Worm (Caenorhabditis elegans) whole organism, early embryonic: Measurements from ENCODE around the gene Y40B10B.1.

Experiments
- aly-1 ChIP-seq: sonication (generic microtip); optimal IDR thresholded peaks from 2 replicates; lab custom pipeline; 2016; ENCODE audit warnings: missing genetic modification characterization, missing compliant biosample characterization
- ama-1 ChIP-seq: fragments of 150-350 bp; optimal IDR thresholded peaks from 2 replicates; lab custom pipeline; 2014
- hmg-4 ChIP-seq: fragments of 200-800 bp; sonication (Bioruptor generic); optimal IDR thresholded peaks from 2 replicates; lab custom pipeline; 2018; ENCODE audit warnings: mild to moderate bottlenecking, missing genetic modification characterization, missing compliant biosample characterization
- tra-4 ChIP-seq: sonication (generic microtip); optimal IDR thresholded peaks from 2 replicates; lab custom pipeline; 2017; ENCODE audit warnings: missing genetic modification characterization, missing compliant biosample characterization

ce11 chrV:2008412-2008811, 47.1 kb upstream of the Y40B10B.1 start:
- TF ChIP-seq hmg-4 (GFP tag; lab: Kevin White, UChicago) (no peak), ama-1 (lab: Kevin White, UChicago) (no peak), tra-4 (tag; lab: Kevin White, UChicago) (no peak), aly-1 (tag; lab: Kevin White, UChicago) (no peak)
